Worm (Caenorhabditis elegans): ENCODE measurements around the gene srh-303.

Gene srh-303

DNA sequence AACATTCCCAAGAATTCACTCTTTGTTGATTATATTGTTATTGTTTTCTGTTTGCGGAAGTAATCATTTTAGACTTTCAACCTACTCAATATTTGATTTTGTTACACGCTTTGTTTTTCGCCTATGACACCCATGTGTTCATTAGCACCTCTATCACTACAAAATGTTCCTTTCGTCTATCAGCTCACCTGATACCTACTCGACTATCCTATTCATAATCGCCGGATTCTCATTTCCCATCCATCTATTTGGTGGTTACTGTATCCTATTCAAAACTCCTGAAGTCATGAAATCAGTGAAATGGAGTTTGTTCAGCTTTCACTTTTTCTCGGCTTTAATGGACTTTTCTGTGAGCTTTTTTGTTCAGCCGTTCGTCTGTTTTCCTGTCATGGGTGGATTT, 26.1 kb upstream of the srh-303 start, which contains the start of gene srh-291:
TSS of gene srh-291 (plus strand) at position 301 of the 400 bp plus-strand sequence.
- no peak for TF ChIP-seq sox-4 (tag; optimal IDR thresholded peaks at IDR 0.05)
- TF ChIP-seq pat-9 (tag; optimal IDR thresholded peaks at IDR 0.05) = no peak
- TF ChIP-seq ttx-3 (tag; optimal IDR thresholded peaks at IDR 0.05) = no peak
- TF ChIP-seq pros-1 (tag; optimal IDR thresholded peaks at IDR 0.05) = no peak
- TF ChIP-seq hlh-30 (tag; optimal IDR thresholded peaks at IDR 0.05; ENCODE audit: insufficient read depth) = no peak
- TF ChIP-seq npax-4 (tag; optimal IDR thresholded peaks at IDR 0.05) = no peak
- TF ChIP-seq ceh-18 (tag; optimal IDR thresholded peaks at IDR 0.05) = no peak
- TF ChIP-seq odd-2 (tag; optimal IDR thresholded peaks at IDR 0.05) = no peak
- TF ChIP-seq C38D4.7 (GFP tag; optimal IDR thresholded peaks at IDR 0.05) = no peak
- TF ChIP-seq che-1 (tag; optimal IDR thresholded peaks at IDR 0.05) = no peak
- no peak for TF ChIP-seq ceh-22 (tag; optimal IDR thresholded peaks at IDR 0.05)
- TF ChIP-seq Y22D7AL.16 (tag; optimal IDR thresholded peaks at IDR 0.05) = no peak
- no peak for TF ChIP-seq ama-1 (optimal IDR thresholded peaks at IDR 0.05)

DNA sequence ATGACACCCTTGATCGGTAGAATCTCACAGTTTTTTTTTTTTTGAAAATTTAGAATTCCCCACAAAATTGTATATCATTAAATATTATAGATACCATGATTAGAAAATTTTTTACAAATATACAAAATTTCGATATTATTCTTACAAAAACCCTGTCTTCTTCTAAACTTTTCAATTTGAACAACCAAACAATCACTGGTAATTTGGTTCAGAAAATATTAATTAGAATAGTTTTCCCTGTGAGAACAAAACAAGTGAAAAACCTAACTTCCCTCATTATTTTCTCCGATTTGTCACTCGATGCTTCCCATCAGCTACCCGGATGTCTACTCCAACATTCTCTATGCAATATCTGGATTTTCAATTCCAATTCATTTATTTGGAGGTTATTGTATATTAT, 21.4 kb upstream of the srh-303 start, which contains the start of gene srh-296:
TSS of gene srh-296 (plus strand) at position 301 of the 400 bp plus-strand sequence.
- TF ChIP-seq gmeb-2 (tag; optimal IDR thresholded peaks at IDR 0.05) (no peak), unc-3 (GFP tag; conservative IDR thresholded peaks at IDR 0.05) (no peak), unc-3 (tag; optimal IDR thresholded peaks at IDR 0.05) (no peak), pax-1 (tag; optimal IDR thresholded peaks at IDR 0.05) (no peak)

DNA sequence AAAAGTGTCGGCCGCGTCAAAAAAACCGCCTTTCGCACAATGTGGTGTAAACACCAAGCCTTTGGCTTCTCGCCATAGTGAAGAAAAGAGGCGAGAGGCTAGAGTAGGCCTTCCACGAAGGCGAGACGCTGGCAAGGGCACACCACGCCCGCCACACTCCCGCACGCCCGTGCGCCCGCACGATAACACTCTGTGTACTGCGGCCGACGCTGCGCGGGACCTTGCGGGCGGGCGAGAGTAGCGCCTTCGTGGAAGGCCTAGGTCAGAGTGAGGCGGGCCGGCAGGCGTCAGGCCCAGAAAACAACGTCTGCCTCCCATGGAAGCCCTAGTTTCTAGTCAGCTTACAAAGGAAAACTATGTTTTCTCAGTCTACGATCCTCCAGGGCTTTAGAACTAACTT, 19.3 kb upstream of the srh-303 start:
- TF ChIP-seq pha-2 (tag; optimal IDR thresholded peaks at IDR 0.05) = no peak
- TF ChIP-seq ref-2 (tag; optimal IDR thresholded peaks at IDR 0.05) = peak; percentile 25
- peak; percentile 2 for TF ChIP-seq ceh-14 (tag; optimal IDR thresholded peaks at IDR 0.05)
- no peak for TF ChIP-seq ceh-19 (GFP tag; optimal IDR thresholded peaks at IDR 0.05)
- TF ChIP-seq hlh-6 (tag; optimal IDR thresholded peaks at IDR 0.05) = peak; percentile 59

DNA sequence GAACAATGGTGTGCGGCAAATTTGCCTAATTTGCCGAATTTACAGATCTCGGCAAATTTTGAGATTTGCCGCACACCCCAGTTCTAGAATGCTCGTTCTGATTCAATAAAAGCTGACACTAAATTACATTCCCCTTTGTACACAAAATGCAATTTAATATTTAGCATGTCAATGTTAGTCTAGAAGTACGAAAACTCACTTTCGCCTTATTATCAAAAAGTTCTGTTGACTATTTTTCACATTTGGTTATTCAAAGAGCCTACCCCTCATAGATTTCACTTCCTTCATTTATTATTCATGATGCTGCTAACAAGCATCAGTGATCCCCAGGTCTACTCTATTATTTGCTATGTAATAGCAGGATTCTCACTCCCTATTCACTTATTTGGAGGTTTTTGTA, 12.9 kb upstream of the srh-303 start, which contains the start of gene srh-298:
TSS of gene srh-298 (plus strand) at position 301 of the 400 bp plus-strand sequence.
- TF ChIP-seq madf-2 (tag; optimal IDR thresholded peaks at IDR 0.05) = no peak
- no peak for TF ChIP-seq F13H6.1 (tag; optimal IDR thresholded peaks at IDR 0.05)
- TF ChIP-seq ceh-45 (GFP tag; IDR thresholded peaks at IDR 0.05) = no peak
- no peak for TF ChIP-seq eyg-1 (tag; optimal IDR thresholded peaks at IDR 0.05)
- TF ChIP-seq pros-1 (tag; optimal IDR thresholded peaks at IDR 0.05) = no peak
- TF ChIP-seq ref-2 (tag; optimal IDR thresholded peaks at IDR 0.05) = no peak
- TF ChIP-seq hlh-8 (tag; optimal IDR thresholded peaks at IDR 0.05) = no peak
- TF ChIP-seq ceh-14 (tag; optimal IDR thresholded peaks at IDR 0.05) = no peak
- no peak for TF ChIP-seq dve-1 (tag; optimal IDR thresholded peaks at IDR 0.05)
- no peak for TF ChIP-seq ets-4 (tag; optimal IDR thresholded peaks at IDR 0.05)
- no peak for TF ChIP-seq ceh-22 (tag; optimal IDR thresholded peaks at IDR 0.05)
- TF ChIP-seq che-1 (tag; optimal IDR thresholded peaks at IDR 0.05) = no peak
- TF ChIP-seq fax-1 (tag; optimal IDR thresholded peaks at IDR 0.05) = no peak
- TF ChIP-seq lin-11 (tag; optimal IDR thresholded peaks at IDR 0.05) = no peak
- TF ChIP-seq npax-4 (tag; optimal IDR thresholded peaks at IDR 0.05) = no peak

ce11 chrV:17819704-17820103, 11.7 kb upstream of the srh-303 start:
- TF ChIP-seq ama-1 (optimal IDR thresholded peaks at IDR 0.05) (no peak), unc-55 (GFP tag; optimal IDR thresholded peaks at IDR 0.05) (no peak), ttx-3 (tag; optimal IDR thresholded peaks at IDR 0.05) (no peak), ceh-48 (tag; optimal IDR thresholded peaks at IDR 0.05) (no peak), rnt-1 (tag; optimal IDR thresholded peaks at IDR 0.05) (no peak)

ce11 chrV:17821805-17822204, 9.6 kb upstream of the srh-303 start, which contains the start of gene srh-300:
Gene srh-300 (plus strand): TSS chrV:17822105.
- no peak for TF ChIP-seq zip-5 (tag; optimal IDR thresholded peaks at IDR 0.05)
- no peak for TF ChIP-seq ceh-2 (tag; optimal IDR thresholded peaks at IDR 0.05)
- TF ChIP-seq K02D7.2 (tag; optimal IDR thresholded peaks at IDR 0.05) = no peak
- TF ChIP-seq hlh-30 (tag; optimal IDR thresholded peaks at IDR 0.05; ENCODE audit: insufficient read depth) = no peak
- no peak for TF ChIP-seq gmeb-2 (tag; optimal IDR thresholded peaks at IDR 0.05)
- TF ChIP-seq pha-2 (tag; optimal IDR thresholded peaks at IDR 0.05) = no peak
- no peak for TF ChIP-seq hlh-6 (tag; optimal IDR thresholded peaks at IDR 0.05)
- no peak for TF ChIP-seq madf-2 (tag; optimal IDR thresholded peaks at IDR 0.05)
- no peak for TF ChIP-seq ref-2 (tag; optimal IDR thresholded peaks at IDR 0.05)
- no peak for TF ChIP-seq ceh-19 (GFP tag; optimal IDR thresholded peaks at IDR 0.05)
- TF ChIP-seq ceh-48 (tag; optimal IDR thresholded peaks at IDR 0.05) = no peak
- no peak for TF ChIP-seq eyg-1 (tag; optimal IDR thresholded peaks at IDR 0.05)

Data from whole organism, late embryonic.